In genomic region chr3L:1388094-1388493, dm6 we compare ENCODE assay signal across 4 fruit fly cellular contexts.
A peak's percentile ranks its signal among the peaks of the same experiment; 100 is the strongest.
TF ChIP-seq lines count a peak whose summit lies in the region.

No protein-coding gene starts in this region.

- TF ChIP-seq CTCF in whole organism, embryonic (GFP tag; optimal IDR thresholded peaks at IDR 0.05; lab: Kevin White, UChicago) = no peak

TF ChIP-seq in whole organism, embryonic, 481 proteins besides CTCF, POLR2A, EP300 and RAD21:
- no peak for TF ChIP-seq Sox100B (GFP tag; optimal IDR thresholded peaks at IDR 0.05; lab: Kevin White, UChicago)
- TF ChIP-seq p53 (GFP tag; optimal IDR thresholded peaks at IDR 0.05; lab: Kevin White, UChicago) = no peak
- no peak for TF ChIP-seq slou (GFP tag; optimal IDR thresholded peaks at IDR 0.05; lab: Kevin White, UChicago)
- peak; percentile 46 for TF ChIP-seq lbe (GFP tag; optimal IDR thresholded peaks at IDR 0.05; lab: Kevin White, UChicago)
- TF ChIP-seq CG43689 (GFP tag; IDR thresholded peaks at IDR 0.05; lab: Robert Waterston, UW) = no peak

TF ChIP-seq in whole organism, prepupa, 60 proteins besides CTCF, POLR2A, EP300 and RAD21 (continues in another document):
- TF ChIP-seq dac (GFP tag; optimal IDR thresholded peaks at IDR 0.05; lab: Kevin White, UChicago) = no peak
- peak; percentile 53 for TF ChIP-seq Eip75B (GFP tag; optimal IDR thresholded peaks at IDR 0.05; lab: Kevin White, UChicago)
- peak; percentile 30 for TF ChIP-seq CG8319 (GFP tag; optimal IDR thresholded peaks at IDR 0.05; lab: Kevin White, UChicago)
- TF ChIP-seq CG8119 (GFP tag; IDR thresholded peaks at IDR 0.05; lab: Robert Waterston, UW) = no peak
- TF ChIP-seq Eip93F (GFP tag; optimal IDR thresholded peaks at IDR 0.05; lab: Kevin White, UChicago) = peak; percentile 25
- TF ChIP-seq CG6808 (GFP tag; optimal IDR thresholded peaks at IDR 0.05; lab: Kevin White, UChicago) = peak; percentile 43
- TF ChIP-seq fd85E (GFP tag; optimal IDR thresholded peaks at IDR 0.05; lab: Kevin White, UChicago) = no peak
- peak; percentile 52 for TF ChIP-seq CG3919 (GFP tag; optimal IDR thresholded peaks at IDR 0.05; lab: Kevin White, UChicago)
- TF ChIP-seq CG15336 (GFP tag; IDR thresholded peaks at IDR 0.05; lab: Robert Waterston, UW) = 0 out of 2 replicates have a peak, but pooled peaks have one; percentile 10
- peak; percentile 61 for TF ChIP-seq CG8632 (GFP tag; optimal IDR thresholded peaks at IDR 0.05; lab: Kevin White, UChicago)
- peak; percentile 24 for TF ChIP-seq achi (GFP tag; optimal IDR thresholded peaks at IDR 0.05; lab: Kevin White, UChicago)
- peak; percentile 54 for TF ChIP-seq Ets96B (tag; optimal IDR thresholded peaks at IDR 0.05; lab: Kevin White, UChicago)
- peak; percentile 61 for TF ChIP-seq CG10631 (GFP tag; optimal IDR thresholded peaks at IDR 0.05; lab: Kevin White, UChicago)
- TF ChIP-seq Sox14 (GFP tag; optimal IDR thresholded peaks at IDR 0.05; lab: Kevin White, UChicago) = peak; percentile 71
- no peak for TF ChIP-seq CG6854 (GFP tag; optimal IDR thresholded peaks at IDR 0.05; lab: Kevin White, UChicago)
- peak; percentile 81 for TF ChIP-seq Sox102F (GFP tag; optimal IDR thresholded peaks at IDR 0.05; lab: Kevin White, UChicago)
- TF ChIP-seq dsx (GFP tag; optimal IDR thresholded peaks at IDR 0.05; lab: Kevin White, UChicago; ENCODE audit: poor library complexity, severe bottlenecking) = peak; percentile 24
- TF ChIP-seq Ets21C (GFP tag; optimal IDR thresholded peaks at IDR 0.05; lab: Kevin White, UChicago) = peak; percentile 66
- TF ChIP-seq Lpt (GFP tag; optimal IDR thresholded peaks at IDR 0.05; lab: Kevin White, UChicago) = no peak
- peak; percentile 71 for TF ChIP-seq cyc (GFP tag; optimal IDR thresholded peaks at IDR 0.05; lab: Kevin White, UChicago)
- peak; percentile 87 for TF ChIP-seq svp (GFP tag; lab: Kevin White, UChicago)
- peak; percentile 46 for TF ChIP-seq net (GFP tag; optimal IDR thresholded peaks at IDR 0.05; lab: Kevin White, UChicago)
- TF ChIP-seq CG11902 (GFP tag; optimal IDR thresholded peaks at IDR 0.05; lab: Kevin White, UChicago) = peak; percentile 0
- TF ChIP-seq Blimp-1 (GFP tag; optimal IDR thresholded peaks at IDR 0.05; lab: Kevin White, UChicago) = peak; percentile 42
- no peak for TF ChIP-seq CG4318 (GFP tag; optimal IDR thresholded peaks at IDR 0.05; lab: Kevin White, UChicago)
- peak; percentile 83 for TF ChIP-seq CG31627 (GFP tag; optimal IDR thresholded peaks at IDR 0.05; lab: Kevin White, UChicago)
- TF ChIP-seq CG11762 (GFP tag; optimal IDR thresholded peaks at IDR 0.05; lab: Kevin White, UChicago; ENCODE audit: insufficient read depth) = no peak
- TF ChIP-seq pdm3 (GFP tag; optimal IDR thresholded peaks at IDR 0.05; lab: Kevin White, UChicago) = peak; percentile 71

TF ChIP-seq in whole organism, pupa, 21 proteins besides CTCF, POLR2A, EP300 and RAD21:
- peak; percentile 65 for TF ChIP-seq CG8159 (tag; optimal IDR thresholded peaks at IDR 0.05; lab: Kevin White, UChicago)
- TF ChIP-seq Pif1A (GFP tag; optimal IDR thresholded peaks at IDR 0.05; lab: Kevin White, UChicago) = peak; percentile 22
- TF ChIP-seq CG13204 (GFP tag; optimal IDR thresholded peaks at IDR 0.05; lab: Kevin White, UChicago) = peak; percentile 17
- TF ChIP-seq CG9948 (tag; optimal IDR thresholded peaks at IDR 0.05; lab: Kevin White, UChicago) = peak; percentile 42
- peak; percentile 58 for TF ChIP-seq CG17806 (tag; optimal IDR thresholded peaks at IDR 0.05; lab: Kevin White, UChicago)
- peak; percentile 76 for TF ChIP-seq CG15710 (tag; optimal IDR thresholded peaks at IDR 0.05; lab: Kevin White, UChicago)
- TF ChIP-seq fd96Ca (GFP tag; IDR thresholded peaks at IDR 0.05; lab: Robert Waterston, UW) = no peak
- peak; percentile 20 for TF ChIP-seq CG14655 (GFP tag; optimal IDR thresholded peaks at IDR 0.05; lab: Kevin White, UChicago)
- TF ChIP-seq CG4496 (GFP tag; IDR thresholded peaks at IDR 0.05; lab: Robert Waterston, UW) = no peak; the same call in 2 of the 3 replicates
- TF ChIP-seq Snoo (tag; optimal IDR thresholded peaks at IDR 0.05; lab: Kevin White, UChicago) = peak; percentile 73
- no peak for TF ChIP-seq CG12605 (GFP tag; IDR thresholded peaks at IDR 0.05; lab: Robert Waterston, UW)
- TF ChIP-seq CG34367 (tag; optimal IDR thresholded peaks at IDR 0.05; lab: Kevin White, UChicago) = peak; percentile 40
- TF ChIP-seq CG32121 (GFP tag; IDR thresholded peaks at IDR 0.05; lab: Robert Waterston, UW) = no peak
- no peak for TF ChIP-seq gl (tag; optimal IDR thresholded peaks at IDR 0.05; lab: Kevin White, UChicago)
- no peak for TF ChIP-seq CG8301 (tag; optimal IDR thresholded peaks at IDR 0.05; lab: Kevin White, UChicago)
- 0 out of 2 replicates have a peak, but pooled peaks have one; percentile 19 for TF ChIP-seq rn (GFP tag; IDR thresholded peaks at IDR 0.05; lab: Robert Waterston, UW)
- TF ChIP-seq EcR (GFP tag; optimal IDR thresholded peaks at IDR 0.05; lab: Kevin White, UChicago) = no peak
- TF ChIP-seq Pif1B (GFP tag; optimal IDR thresholded peaks at IDR 0.05; lab: Kevin White, UChicago) = no peak

TF ChIP-seq in whole organism, wandering third instar larva, 38 proteins besides CTCF, POLR2A, EP300 and RAD21:
- peak; percentile 57 for TF ChIP-seq psq (GFP tag; optimal IDR thresholded peaks at IDR 0.05; lab: Kevin White, UChicago)
- TF ChIP-seq tai (GFP tag; optimal IDR thresholded peaks at IDR 0.05; lab: Kevin White, UChicago) = peak; percentile 56
- TF ChIP-seq Sp1 (GFP tag; optimal IDR thresholded peaks at IDR 0.05; lab: Kevin White, UChicago) = peak; percentile 73
- TF ChIP-seq CG9705 (GFP tag; optimal IDR thresholded peaks at IDR 0.05; lab: Kevin White, UChicago) = peak; percentile 36
- peak; percentile 76 for TF ChIP-seq HLH106 (tag; optimal IDR thresholded peaks at IDR 0.05; lab: Kevin White, UChicago)
- TF ChIP-seq sage (GFP tag; optimal IDR thresholded peaks at IDR 0.05; lab: Kevin White, UChicago) = no peak
- TF ChIP-seq lola (GFP tag; optimal IDR thresholded peaks at IDR 0.05; lab: Kevin White, UChicago) = no peak
- peak; percentile 84 for TF ChIP-seq ey (GFP tag; optimal IDR thresholded peaks at IDR 0.05; lab: Kevin White, UChicago)
- TF ChIP-seq Dfd (GFP tag; optimal IDR thresholded peaks at IDR 0.05; lab: Kevin White, UChicago) = no peak
- peak; percentile 3 for TF ChIP-seq dmrt93B (GFP tag; optimal IDR thresholded peaks at IDR 0.05; lab: Kevin White, UChicago)
- peak; percentile 78 for TF ChIP-seq rgr (GFP tag; optimal IDR thresholded peaks at IDR 0.05; lab: Kevin White, UChicago)
- TF ChIP-seq foxo (GFP tag; optimal IDR thresholded peaks at IDR 0.05; lab: Kevin White, UChicago) = peak in 1 of 2 experiments; percentile 75
- TF ChIP-seq fru (GFP tag; optimal IDR thresholded peaks at IDR 0.05; lab: Kevin White, UChicago) = peak; percentile 77
- no peak for TF ChIP-seq Rel (GFP tag; optimal IDR thresholded peaks at IDR 0.05; lab: Kevin White, UChicago)
- TF ChIP-seq Rel (tag; optimal IDR thresholded peaks at IDR 0.05; lab: Kevin White, UChicago) = peak; percentile 3
- no peak for TF ChIP-seq Abd-B (GFP tag; optimal IDR thresholded peaks at IDR 0.05; lab: Kevin White, UChicago)
- no peak for TF ChIP-seq Hr83 (GFP tag; optimal IDR thresholded peaks at IDR 0.05; lab: Kevin White, UChicago; ENCODE audit: poor library complexity, severe bottlenecking)
- peak; percentile 79 for TF ChIP-seq OdsH (GFP tag; optimal IDR thresholded peaks at IDR 0.05; lab: Kevin White, UChicago)
- TF ChIP-seq Jra (GFP tag; optimal IDR thresholded peaks at IDR 0.05; lab: Kevin White, UChicago) = peak; percentile 32
- TF ChIP-seq Hnf4 (GFP tag; optimal IDR thresholded peaks at IDR 0.05; lab: Kevin White, UChicago) = peak; percentile 72
- peak; percentile 73 for TF ChIP-seq h (GFP tag; optimal IDR thresholded peaks at IDR 0.05; lab: Kevin White, UChicago)
- TF ChIP-seq Mio (GFP tag; optimal IDR thresholded peaks at IDR 0.05; lab: Kevin White, UChicago) = no peak
- peak; percentile 66 for TF ChIP-seq brk (GFP tag; optimal IDR thresholded peaks at IDR 0.05; lab: Kevin White, UChicago)
- TF ChIP-seq CG32264 (GFP tag; optimal IDR thresholded peaks at IDR 0.05; lab: Kevin White, UChicago) = peak; percentile 14
- peak; percentile 83 for TF ChIP-seq br (GFP tag; optimal IDR thresholded peaks at IDR 0.05; lab: Kevin White, UChicago)
- TF ChIP-seq woc (GFP tag; optimal IDR thresholded peaks at IDR 0.05; lab: Kevin White, UChicago) = peak; percentile 47
TF ChIP-seq in whole organism, wandering third instar larva: peak in this region for 19.

Comparison
In these comparisons a context has a peak if more than half of its experiments do, and no peak if none do; other contexts are left out.
1. Of the 7 proteins assayed by ChIP-seq in both whole organism, embryonic and whole organism, prepupa: peak only in whole organism, embryonic: none; only in whole organism, prepupa: Blimp-1, Hr39 and Sox102F; in both: none; in neither: 4.